Fruit fly (Drosophila melanogaster) whole organism, prepupa: ENCODE measurements around the gene Syx5.
A peak's percentile ranks its signal among the peaks of the same experiment; 100 is the strongest.

Experiments
- CG10631 ChIP-seq: fragments of 200-800 bp; sonication (Bioruptor generic); optimal IDR thresholded peaks from 2 replicates; lab custom pipeline; 2016; ENCODE audit warnings: missing biosample characterization, missing genetic modification characterization
- CG10669 ChIP-seq: fragments of 200-800 bp; sonication (Bioruptor generic); optimal IDR thresholded peaks from 3 replicates; lab custom pipeline; 2018; ENCODE audit warnings: missing biosample characterization, mild to moderate bottlenecking, missing genetic modification characterization, moderate library complexity
- CG11294 ChIP-seq: fragments of 200-800 bp; sonication (Bioruptor generic); IDR thresholded peaks from 2 replicates; pipeline ENCODE4 v1.3.6; 2022; ENCODE audit warnings: missing biosample characterization, missing genetic modification characterization
- CG11902 ChIP-seq: fragments of 200-800 bp; sonication (Bioruptor generic); optimal IDR thresholded peaks from 3 replicates; lab custom pipeline; 2016; ENCODE audit warnings: missing biosample characterization, missing genetic modification characterization
- CG15336 ChIP-seq: fragments of 200-800 bp; sonication (Bioruptor generic); IDR thresholded peaks from 2 replicates; pipeline ENCODE4 v1.3.6; 2022; ENCODE audit warnings: missing biosample characterization, missing genetic modification characterization
- CG1621 ChIP-seq: fragments of 200-800 bp; sonication (Bioruptor generic); optimal IDR thresholded peaks from 3 replicates; lab custom pipeline; 2018; ENCODE audit warnings: missing biosample characterization, mild to moderate bottlenecking, missing genetic modification characterization
- CG3032 ChIP-seq: fragments of 200-800 bp; optimal IDR thresholded peaks from 2 replicates; lab custom pipeline; 2019; ENCODE audit warnings: missing biosample characterization, mild to moderate bottlenecking, missing genetic modification characterization, moderate library complexity
- CG31627 ChIP-seq: fragments of 200-800 bp; sonication (Bioruptor generic); optimal IDR thresholded peaks from 3 replicates; lab custom pipeline; 2016; ENCODE audit warnings: missing biosample characterization, missing genetic modification characterization
- CG34406 ChIP-seq: fragments of 200-800 bp; sonication (Bioruptor generic); optimal IDR thresholded peaks from 3 replicates; lab custom pipeline; 2016; ENCODE audit warnings: missing biosample characterization, missing genetic modification characterization
- CG3919 ChIP-seq: fragments of 200-800 bp; sonication (Bioruptor generic); optimal IDR thresholded peaks from 3 replicates; lab custom pipeline; 2016; ENCODE audit warnings: missing biosample characterization, missing genetic modification characterization
- CG4318 ChIP-seq: fragments of 200-800 bp; sonication (Bioruptor generic); optimal IDR thresholded peaks from 3 replicates; lab custom pipeline; 2017; ENCODE audit warnings: missing biosample characterization, mild to moderate bottlenecking, missing genetic modification characterization
- CG6163 ChIP-seq: fragments of 200-800 bp; sonication (Bioruptor generic); IDR thresholded peaks from 3 replicates; pipeline ENCODE4 v1.3.6; 2022; ENCODE audit warnings: missing biosample characterization, missing genetic modification characterization
- CG6276 ChIP-seq: fragments of 200-800 bp; sonication (Bioruptor generic); optimal IDR thresholded peaks from 2 replicates; lab custom pipeline; 2017; ENCODE audit warnings: missing biosample characterization, mild to moderate bottlenecking, missing genetic modification characterization
- CG6792 ChIP-seq: fragments of 200-800 bp; sonication (Bioruptor generic); optimal IDR thresholded peaks from 3 replicates; lab custom pipeline; 2016; ENCODE audit warnings: missing biosample characterization, missing genetic modification characterization
- CG6808 ChIP-seq: fragments of 200-800 bp; sonication (Bioruptor generic); optimal IDR thresholded peaks from 3 replicates; lab custom pipeline; 2017; ENCODE audit warnings: missing biosample characterization, missing genetic modification characterization, mild to moderate bottlenecking, moderate library complexity, missing genetic modification reagents
- CG6854 ChIP-seq: fragments of 200-800 bp; sonication (Bioruptor generic); optimal IDR thresholded peaks from 2 replicates; lab custom pipeline; 2017; ENCODE audit warnings: missing biosample characterization, mild to moderate bottlenecking, missing genetic modification characterization
- CG7368 ChIP-seq: fragments of 200-800 bp; sonication (Bioruptor generic); optimal IDR thresholded peaks from 3 replicates; lab custom pipeline; 2016; ENCODE audit warnings: missing biosample characterization, missing genetic modification characterization
- CG8119 ChIP-seq: fragments of 200-800 bp; sonication (Bioruptor generic); IDR thresholded peaks from 3 replicates; pipeline ENCODE4 v1.3.6; 2022; ENCODE audit warnings: missing biosample characterization, missing genetic modification characterization
- CG8319 ChIP-seq: fragments of 200-800 bp; sonication (Bioruptor generic); optimal IDR thresholded peaks from 3 replicates; lab custom pipeline; 2016; ENCODE audit warnings: missing biosample characterization, missing genetic modification characterization
- CG8632 ChIP-seq: fragments of 200-800 bp; sonication (Bioruptor generic); optimal IDR thresholded peaks from 3 replicates; lab custom pipeline; 2016; ENCODE audit warnings: missing biosample characterization, missing genetic modification characterization
- CG9139 ChIP-seq: fragments of 200-800 bp; sonication (Bioruptor generic); optimal IDR thresholded peaks from 3 replicates; lab custom pipeline; 2017; ENCODE audit warnings: missing biosample characterization, mild to moderate bottlenecking, missing genetic modification characterization
- Eip78C ChIP-seq: fragments of 200-800 bp; sonication (Bioruptor generic); peaks from one replicate; lab custom pipeline; 2016; ENCODE audit warnings: missing biosample characterization, missing genetic modification characterization
- Ets96B ChIP-seq: fragments of 200-800 bp; optimal IDR thresholded peaks from 2 replicates; lab custom pipeline; 2019; ENCODE audit warnings: missing biosample characterization, mild to moderate bottlenecking, missing genetic modification characterization, moderate library complexity
- Hr38 ChIP-seq: sonication (Bioruptor generic); optimal IDR thresholded peaks from 2 replicates; lab custom pipeline; 2016; ENCODE audit warnings: missing biosample characterization, missing genetic modification characterization
- Hr39 ChIP-seq: fragments of 200-800 bp; sonication (Bioruptor generic); optimal IDR thresholded peaks from 2 replicates; lab custom pipeline; 2016; ENCODE audit warnings: missing biosample characterization, missing genetic modification characterization
- Lpt ChIP-seq: fragments of 200-800 bp; sonication (Bioruptor generic); optimal IDR thresholded peaks from 3 replicates; lab custom pipeline; 2016; ENCODE audit warnings: missing biosample characterization, missing genetic modification characterization
- Met ChIP-seq: fragments of 200-800 bp; sonication (Bioruptor generic); optimal IDR thresholded peaks from 3 replicates; lab custom pipeline; 2016; ENCODE audit warnings: missing biosample characterization, missing genetic modification characterization
- OdsH ChIP-seq: fragments of 200-800 bp; sonication (Bioruptor generic); optimal IDR thresholded peaks from 3 replicates; lab custom pipeline; 2016; ENCODE audit warnings: missing biosample characterization, missing genetic modification characterization
- Smox ChIP-seq: fragments of 200-800 bp; sonication (Bioruptor generic); optimal IDR thresholded peaks from 3 replicates; lab custom pipeline; 2016; ENCODE audit warnings: missing biosample characterization, missing genetic modification characterization
- Sox102F ChIP-seq: fragments of 200-800 bp; sonication (Bioruptor generic); optimal IDR thresholded peaks from 2 replicates; lab custom pipeline; 2016; ENCODE audit warnings: missing biosample characterization, mild to moderate bottlenecking, missing genetic modification characterization
- Sox14 ChIP-seq: fragments of 200-800 bp; sonication (Bioruptor generic); optimal IDR thresholded peaks from 3 replicates; lab custom pipeline; 2016; ENCODE audit warnings: missing biosample characterization, missing genetic modification characterization
- Sox15 ChIP-seq: fragments of 200-800 bp; sonication (Bioruptor generic); optimal IDR thresholded peaks from 3 replicates; lab custom pipeline; 2016; ENCODE audit warnings: missing biosample characterization, missing genetic modification characterization
- achi ChIP-seq: fragments of 200-800 bp; sonication (Bioruptor generic); optimal IDR thresholded peaks from 3 replicates; lab custom pipeline; 2016; ENCODE audit warnings: missing biosample characterization, missing genetic modification characterization
- acj6 ChIP-seq: fragments of 200-800 bp; sonication (Bioruptor generic); optimal IDR thresholded peaks from 3 replicates; lab custom pipeline; 2016; ENCODE audit warnings: missing biosample characterization, missing genetic modification characterization
- cyc ChIP-seq: fragments of 200-800 bp; sonication (Bioruptor generic); optimal IDR thresholded peaks from 3 replicates; lab custom pipeline; 2016; ENCODE audit warnings: missing biosample characterization, missing genetic modification characterization
- dsx ChIP-seq: fragments of 200-800 bp; optimal IDR thresholded peaks from 3 replicates; lab custom pipeline; 2019; ENCODE audit warnings: missing biosample characterization, mild to moderate bottlenecking, missing genetic modification characterization, moderate library complexity; ENCODE audit not compliant: poor library complexity, severe bottlenecking
- esn ChIP-seq: fragments of 200-800 bp; sonication (Bioruptor generic); optimal IDR thresholded peaks from 2 replicates; lab custom pipeline; 2016; ENCODE audit warnings: missing biosample characterization, mild to moderate bottlenecking, missing genetic modification characterization, moderate library complexity
- fd59A ChIP-seq: fragments of 200-800 bp; sonication (Bioruptor generic); optimal IDR thresholded peaks from 2 replicates; lab custom pipeline; 2017; ENCODE audit warnings: missing biosample characterization, mild to moderate bottlenecking, missing genetic modification characterization, missing genetic modification reagents
- lz ChIP-seq: fragments of 200-800 bp; sonication (Bioruptor generic); optimal IDR thresholded peaks from 3 replicates; lab custom pipeline; 2016; ENCODE audit warnings: missing biosample characterization, missing genetic modification characterization
- net ChIP-seq: fragments of 200-800 bp; sonication (Bioruptor generic); optimal IDR thresholded peaks from 3 replicates; lab custom pipeline; 2016; ENCODE audit warnings: missing biosample characterization, missing genetic modification characterization
- pdm3 ChIP-seq: fragments of 200-800 bp; sonication (Bioruptor generic); optimal IDR thresholded peaks from 3 replicates; lab custom pipeline; 2016; ENCODE audit warnings: missing biosample characterization, missing genetic modification characterization
- salr ChIP-seq, 2 experiments: fragments of 200-800 bp; sonication (Bioruptor generic); optimal IDR thresholded peaks; 3 replicates each; lab custom pipeline; 2016 to 2018; ENCODE audit warnings: missing biosample characterization in 2 of 2, missing genetic modification characterization in 2 of 2, mild to moderate bottlenecking in 1 of 2
- spab ChIP-seq: fragments of 200-800 bp; sonication (Bioruptor generic); optimal IDR thresholded peaks from 2 replicates; lab custom pipeline; 2017; ENCODE audit warnings: missing biosample characterization, mild to moderate bottlenecking, missing genetic modification characterization, missing genetic modification reagents
- ss ChIP-seq, 2 experiments: fragments of 200-800 bp; sonication (Bioruptor generic); optimal IDR thresholded peaks; 2 replicates in 1 of 2; 3 replicates in 1 of 2; lab custom pipeline; 2017 to 2018; ENCODE audit warnings: mild to moderate bottlenecking in 2 of 2, missing biosample characterization in 2 of 2, missing genetic modification characterization in 2 of 2, moderate library complexity in 1 of 2
- svp ChIP-seq: fragments of 200-800 bp; sonication (Bioruptor generic); peaks from one replicate; lab custom pipeline; 2016; ENCODE audit warnings: missing biosample characterization, missing genetic modification characterization
- topi ChIP-seq: fragments of 200-800 bp; sonication (Bioruptor generic); optimal IDR thresholded peaks from 3 replicates; lab custom pipeline; 2016; ENCODE audit warnings: missing biosample characterization, missing genetic modification characterization
- vri ChIP-seq: fragments of 200-800 bp; sonication (Bioruptor generic); optimal IDR thresholded peaks from 3 replicates; lab custom pipeline; 2016; ENCODE audit warnings: missing biosample characterization, mild to moderate bottlenecking, missing genetic modification characterization

Syx5 gene

DNA sequence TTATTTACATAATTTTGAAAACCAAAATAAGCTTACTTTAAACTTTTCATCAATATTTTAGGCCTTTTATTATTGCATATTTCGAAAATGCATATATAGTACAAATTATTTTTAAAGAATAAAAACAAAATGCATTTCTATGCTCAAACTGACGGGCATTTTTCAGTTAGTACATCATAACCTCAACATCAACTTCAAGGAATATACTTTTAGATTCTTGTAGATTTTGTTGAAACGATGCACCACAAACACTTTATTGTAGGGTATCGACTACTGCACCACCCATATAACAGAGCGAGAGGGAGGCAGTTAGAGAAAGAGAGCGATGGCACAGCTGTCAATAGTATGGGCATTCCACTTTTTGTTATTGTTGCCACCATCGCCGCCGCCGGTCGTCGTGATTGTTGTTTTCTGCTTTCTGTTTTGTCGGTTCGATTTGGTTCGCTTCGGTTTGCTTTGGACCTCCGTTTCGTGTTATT lies 27.3 kb upstream of the Syx5 start (continued):
- peak; percentile 83 for TF ChIP-seq CG6808 (GFP tag; lab: Kevin White, UChicago)
- TF ChIP-seq CG10669: peak; percentile 83
- peak; percentile 71 for TF ChIP-seq Hr39
- TF ChIP-seq CG10631 (GFP tag; lab: Kevin White, UChicago): peak; percentile 95
- TF ChIP-seq CG34406: peak; percentile 78
- TF ChIP-seq Eip78C: peak; percentile 97
- peak; percentile 79 for TF ChIP-seq lz (GFP tag; lab: Kevin White, UChicago)
- peak; percentile 94 for TF ChIP-seq CG15336 (GFP tag; lab: Robert Waterston, UW)
- peak; percentile 75 for TF ChIP-seq esn (GFP tag; lab: Kevin White, UChicago)
- TF ChIP-seq Lpt: peak; percentile 94
- peak; percentile 81 for TF ChIP-seq Met
- TF ChIP-seq vri (GFP tag; lab: Kevin White, UChicago): peak; percentile 40
- peak; percentile 70 for TF ChIP-seq CG7368 (GFP tag; lab: Kevin White, UChicago)
- TF ChIP-seq CG31627 (GFP tag; lab: Kevin White, UChicago): peak; percentile 52
- peak; percentile 81 for TF ChIP-seq dsx
- TF ChIP-seq CG8319 (GFP tag; lab: Kevin White, UChicago): peak; percentile 60
- TF ChIP-seq topi (GFP tag; lab: Kevin White, UChicago): peak; percentile 73
- peak; percentile 55 for TF ChIP-seq CG11902 (GFP tag; lab: Kevin White, UChicago)
- TF ChIP-seq Ets96B (tag; lab: Kevin White, UChicago): peak; percentile 90
- TF ChIP-seq ss (GFP tag; optimal IDR thresholded peaks at IDR 0.05; lab: Kevin White, UChicago): peak; percentile 71 to 74
- TF ChIP-seq acj6 (GFP tag; lab: Kevin White, UChicago): peak; percentile 91
- peak; percentile 95 for TF ChIP-seq net
- TF ChIP-seq Hr38 (GFP tag; lab: Kevin White, UChicago): peak; percentile 35
- peak; percentile 77 for TF ChIP-seq CG11294 (GFP tag; lab: Robert Waterston, UW)
- TF ChIP-seq fd59A (GFP tag; lab: Kevin White, UChicago): peak; percentile 89
- peak; percentile 94 for TF ChIP-seq CG8119
- peak; percentile 96 for TF ChIP-seq CG4318
- TF ChIP-seq CG9139 (GFP tag; lab: Kevin White, UChicago): peak; percentile 41
- TF ChIP-seq cyc (GFP tag; lab: Kevin White, UChicago): peak; percentile 52
- peak; percentile 76 for TF ChIP-seq CG1621 (tag; lab: Kevin White, UChicago)
- TF ChIP-seq CG6854: peak; percentile 35
- peak; percentile 59 for TF ChIP-seq Sox15
- peak; percentile 79 for TF ChIP-seq CG8632 (GFP tag; lab: Kevin White, UChicago)
- TF ChIP-seq Sox102F (GFP tag; lab: Kevin White, UChicago): peak; percentile 63
- TF ChIP-seq CG6792 (GFP tag; lab: Kevin White, UChicago): peak; percentile 76
- peak; percentile 73 for TF ChIP-seq Smox (GFP tag; lab: Kevin White, UChicago)

DNA sequence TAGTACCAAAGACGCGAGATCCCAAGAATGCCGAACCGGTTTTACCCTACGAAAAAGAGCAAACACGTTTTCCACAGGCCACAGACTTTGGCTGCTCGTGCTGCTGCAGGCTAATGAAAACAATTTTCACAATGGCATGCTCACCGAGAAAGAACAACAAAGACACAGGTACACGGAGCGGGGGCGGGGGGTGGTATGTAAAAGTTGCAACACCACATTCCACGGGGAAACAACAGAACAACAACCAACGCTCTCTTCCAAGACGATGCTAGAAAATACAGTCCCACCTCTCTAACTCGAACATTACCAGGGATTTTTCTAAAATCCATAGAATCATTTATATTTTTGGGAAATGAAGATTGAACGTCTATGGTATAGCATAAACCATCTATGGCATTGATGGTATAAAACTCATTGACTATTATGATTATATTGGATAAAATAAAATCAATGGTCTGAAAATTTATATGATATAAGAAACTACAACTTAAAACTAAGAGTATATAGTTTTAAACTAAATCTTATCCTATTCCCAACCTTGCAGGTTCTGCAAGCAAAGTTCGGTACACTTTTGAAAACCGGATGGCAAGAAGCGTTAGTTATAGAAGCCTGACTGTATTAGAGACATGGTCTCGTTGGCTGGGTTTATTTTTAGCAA lies 25.6 kb upstream of the Syx5 start:
- TF ChIP-seq OdsH (GFP tag; lab: Kevin White, UChicago) (peak; percentile 44), CG3032 (peak; percentile 50), CG8319 (GFP tag; lab: Kevin White, UChicago) (no peak), CG3919 (GFP tag; lab: Kevin White, UChicago) (peak; percentile 1), Sox14 (GFP tag; lab: Kevin White, UChicago) (peak; percentile 43), pdm3 (GFP tag; lab: Kevin White, UChicago) (peak; percentile 56), salr (GFP tag; optimal IDR thresholded peaks at IDR 0.05; lab: Kevin White, UChicago) (peak in 1 of 2 experiments; percentile 46), spab (GFP tag; lab: Kevin White, UChicago) (no peak), CG15336 (GFP tag; lab: Robert Waterston, UW) (peak; percentile 40; the same call in 1 of the 2 replicates), CG6163 (no peak), CG6808 (GFP tag; lab: Kevin White, UChicago) (peak; percentile 45), Eip78C (peak; percentile 67), fd59A (GFP tag; lab: Kevin White, UChicago) (peak; percentile 38), achi (GFP tag; lab: Kevin White, UChicago) (peak; percentile 50), CG8119 (peak; percentile 62), CG6276 (GFP tag; lab: Kevin White, UChicago) (peak; percentile 11), svp (GFP tag; lab: Kevin White, UChicago) (peak; percentile 44), lz (GFP tag; lab: Kevin White, UChicago) (peak; percentile 9), CG1621 (tag; lab: Kevin White, UChicago) (no peak), Hr39 (peak; percentile 13), dsx (peak; percentile 16), acj6 (GFP tag; lab: Kevin White, UChicago) (peak; percentile 50), Met (peak; percentile 50), topi (GFP tag; lab: Kevin White, UChicago) (peak; percentile 4), cyc (GFP tag; lab: Kevin White, UChicago) (no peak), CG10631 (GFP tag; lab: Kevin White, UChicago) (peak; percentile 62), Ets96B (tag; lab: Kevin White, UChicago) (peak; percentile 38), CG31627 (GFP tag; lab: Kevin White, UChicago) (peak; percentile 6), Smox (GFP tag; lab: Kevin White, UChicago) (peak; percentile 15)
